Fruit fly (Drosophila melanogaster) whole organism, embryonic: Measurements from ENCODE around the gene CG3704.
A peak's percentile ranks its signal among the peaks of the same experiment; 100 is the strongest.

Experiments used
- Atf6 ChIP-seq: fragments of 200-800 bp; sonication (Bioruptor generic); IDR thresholded peaks from 2 replicates; pipeline ENCODE4 v1.3.6; 2022; ENCODE audit warnings: missing biosample characterization, missing genetic modification characterization
- B-H1 ChIP-seq: fragments of 200-800 bp; sonication (Bioruptor generic); IDR thresholded peaks from 3 replicates; pipeline ENCODE4 v1.3.6; 2022; ENCODE audit warnings: missing biosample characterization, missing genetic modification characterization
- CG10267 ChIP-seq: fragments of 200-800 bp; sonication (Bioruptor generic); optimal IDR thresholded peaks from 2 replicates; lab custom pipeline; 2018; ENCODE audit warnings: missing biosample characterization, mild to moderate bottlenecking, missing genetic modification characterization, moderate library complexity
- CG10321 ChIP-seq: fragments of 200-800 bp; sonication (Bioruptor generic); IDR thresholded peaks from 2 replicates; pipeline ENCODE4 v1.3.6; 2022; ENCODE audit warnings: missing biosample characterization, missing genetic modification characterization
- CG10366 ChIP-seq: fragments of 200-800 bp; sonication (Bioruptor generic); IDR thresholded peaks from 2 replicates; pipeline ENCODE4 v1.3.6; 2022; ENCODE audit warnings: missing biosample characterization, missing genetic modification characterization
- CG12219 ChIP-seq: fragments of 200-800 bp; sonication (Bioruptor generic); optimal IDR thresholded peaks from 3 replicates; lab custom pipeline; 2018; ENCODE audit warnings: missing biosample characterization, mild to moderate bottlenecking, missing genetic modification characterization
- CG13624 ChIP-seq: fragments of 200-800 bp; sonication (Bioruptor generic); optimal IDR thresholded peaks from 2 replicates; lab custom pipeline; 2016; ENCODE audit warnings: missing biosample characterization, missing genetic modification characterization
- CG15073 ChIP-seq: fragments of 200-800 bp; sonication (Bioruptor generic); optimal IDR thresholded peaks from 2 replicates; lab custom pipeline; 2016; ENCODE audit warnings: missing biosample characterization, missing genetic modification characterization
- CG15479 ChIP-seq: fragments of 200-800 bp; sonication (Bioruptor generic); optimal IDR thresholded peaks from 3 replicates; lab custom pipeline; 2019; ENCODE audit warnings: missing biosample characterization, mild to moderate bottlenecking, missing genetic modification characterization, moderate library complexity
- CG1602 ChIP-seq: fragments of 200-800 bp; sonication (Bioruptor generic); optimal IDR thresholded peaks from 3 replicates; lab custom pipeline; 2016; ENCODE audit warnings: missing biosample characterization, missing genetic modification characterization
- CG16815 ChIP-seq: fragments of 200-800 bp; sonication (Bioruptor generic); optimal IDR thresholded peaks from 3 replicates; lab custom pipeline; 2017; ENCODE audit warnings: missing biosample characterization, mild to moderate bottlenecking, missing genetic modification characterization
- CG2712 ChIP-seq: fragments of 200-800 bp; optimal IDR thresholded peaks from 3 replicates; lab custom pipeline; 2019; ENCODE audit warnings: missing biosample characterization, mild to moderate bottlenecking, missing genetic modification characterization, moderate library complexity
- CG3163 ChIP-seq: fragments of 200-800 bp; sonication (Bioruptor generic); optimal IDR thresholded peaks from 3 replicates; lab custom pipeline; 2016; ENCODE audit warnings: missing biosample characterization, missing genetic modification characterization
- CG3847 ChIP-seq: fragments of 200-800 bp; sonication (Bioruptor generic); IDR thresholded peaks from 2 replicates; pipeline ENCODE4 v1.3.6; 2022; ENCODE audit warnings: missing biosample characterization, missing genetic modification characterization
- CG42726 ChIP-seq: fragments of 200-800 bp; sonication (Bioruptor generic); IDR thresholded peaks from 2 replicates; pipeline ENCODE4 v1.3.6; 2022; ENCODE audit warnings: missing biosample characterization, missing genetic modification characterization; ENCODE audit not compliant: partially characterized antibody
- CG4617 ChIP-seq: fragments of 200-800 bp; sonication (Bioruptor generic); optimal IDR thresholded peaks from 3 replicates; lab custom pipeline; 2016; ENCODE audit warnings: missing biosample characterization, missing genetic modification characterization, borderline replicate concordance
- CG4820 ChIP-seq: fragments of 200-800 bp; sonication (Bioruptor generic); optimal IDR thresholded peaks from 3 replicates; lab custom pipeline; 2016; ENCODE audit warnings: missing biosample characterization, missing genetic modification characterization
- CG6272 ChIP-seq: fragments of 200-800 bp; sonication (Bioruptor generic); IDR thresholded peaks from 2 replicates; pipeline ENCODE4 v1.3.6; 2022; ENCODE audit warnings: missing biosample characterization, missing genetic modification characterization
- CG6654 ChIP-seq: fragments of 200-800 bp; sonication (Bioruptor generic); optimal IDR thresholded peaks from 2 replicates; lab custom pipeline; 2017; ENCODE audit warnings: missing biosample characterization, mild to moderate bottlenecking, missing genetic modification characterization
- CG6813 ChIP-seq: fragments of 200-800 bp; sonication (Bioruptor generic); optimal IDR thresholded peaks from 2 replicates; lab custom pipeline; 2017; ENCODE audit warnings: missing biosample characterization, missing genetic modification characterization, mild to moderate bottlenecking, moderate library complexity, missing genetic modification reagents
- CG9215 ChIP-seq: fragments of 200-800 bp; sonication (Bioruptor generic); IDR thresholded peaks from 2 replicates; pipeline ENCODE4 v1.3.6; 2022; ENCODE audit warnings: missing biosample characterization, missing genetic modification characterization
- D ChIP-seq, 2 experiments: fragments of 200-800 bp in 1 of 2; fragments of >200 bp in 1 of 2; sonication (Bioruptor generic) in 1 of 2; optimal IDR thresholded peaks; 2 replicates in 1 of 2; 3 replicates in 1 of 2; lab custom pipeline; 2017; ENCODE audit warnings: mild to moderate bottlenecking in 1 of 2, missing biosample characterization in 1 of 2, missing genetic modification characterization in 1 of 2, missing genetic modification reagents in 1 of 2
- Ets65A ChIP-seq: fragments of 200-800 bp; sonication (Bioruptor generic); peaks from one replicate; lab custom pipeline; 2016; ENCODE audit warnings: missing biosample characterization, missing genetic modification characterization
- Hand ChIP-seq: fragments of 200-800 bp; sonication (Bioruptor generic); optimal IDR thresholded peaks from 2 replicates; lab custom pipeline; 2017; ENCODE audit warnings: mild to moderate bottlenecking, missing biosample characterization, missing genetic modification reagents, missing genetic modification characterization
- Hey ChIP-seq: fragments of 200-800 bp; sonication (Bioruptor generic); optimal IDR thresholded peaks from 3 replicates; lab custom pipeline; 2018; ENCODE audit warnings: missing biosample characterization, mild to moderate bottlenecking, missing genetic modification characterization
- Jarid2 ChIP-seq: fragments of 200-800 bp; sonication (Bioruptor generic); optimal IDR thresholded peaks from 3 replicates; lab custom pipeline; 2017; ENCODE audit warnings: mild to moderate bottlenecking, missing biosample characterization, missing genetic modification reagents, missing genetic modification characterization
- Lpt ChIP-seq: fragments of >200 bp; optimal IDR thresholded peaks from 2 replicates; lab custom pipeline; 2018; ENCODE audit warnings: missing biosample characterization, missing genetic modification characterization
- Mad ChIP-seq: fragments of 200-800 bp; sonication (Bioruptor generic); optimal IDR thresholded peaks from 2 replicates; lab custom pipeline; 2016; ENCODE audit warnings: missing biosample characterization, missing genetic modification characterization
- NC2α ChIP-seq: fragments of 200-800 bp; sonication (Bioruptor generic); optimal IDR thresholded peaks from 2 replicates; lab custom pipeline; 2016; ENCODE audit warnings: missing biosample characterization, missing genetic modification characterization
- Optix ChIP-seq: fragments of 200-800 bp; sonication (Bioruptor generic); IDR thresholded peaks from 3 replicates; pipeline ENCODE4 v1.3.6; 2022; ENCODE audit warnings: missing biosample characterization, missing genetic modification characterization
- PHDP ChIP-seq: fragments of 200-800 bp; sonication (Bioruptor generic); optimal IDR thresholded peaks from 3 replicates; lab custom pipeline; 2018; ENCODE audit warnings: missing biosample characterization, mild to moderate bottlenecking, missing genetic modification characterization, moderate library complexity
- Six4 ChIP-seq: fragments of 200-800 bp; sonication (Bioruptor generic); optimal IDR thresholded peaks from 2 replicates; lab custom pipeline; 2016; ENCODE audit warnings: missing biosample characterization, missing genetic modification characterization
- Sry-δ ChIP-seq: fragments of 200-800 bp; sonication (Bioruptor generic); optimal IDR thresholded peaks from 2 replicates; lab custom pipeline; 2016; ENCODE audit warnings: missing biosample characterization, missing genetic modification characterization
- Stat92E ChIP-seq, 3 experiments: fragments of >200 bp in 2 of 3; fragments of 200-800 bp in 1 of 3; sonication (Bioruptor generic) in 1 of 3; optimal IDR thresholded peaks; 2 replicates each; lab custom pipeline; 2017 to 2019; ENCODE audit warnings: missing biosample characterization in 3 of 3, missing genetic modification characterization in 3 of 3, mild to moderate bottlenecking in 1 of 3, moderate library complexity in 1 of 3
- ab ChIP-seq: fragments of 200-800 bp; sonication (Bioruptor generic); optimal IDR thresholded peaks from 2 replicates; lab custom pipeline; 2016; ENCODE audit warnings: missing biosample characterization, missing genetic modification characterization
- ac ChIP-seq: fragments of 200-800 bp; sonication (Bioruptor generic); optimal IDR thresholded peaks from 3 replicates; lab custom pipeline; 2017; ENCODE audit warnings: missing biosample characterization, mild to moderate bottlenecking, missing genetic modification characterization
- ase ChIP-seq: fragments of 200-800 bp; sonication (Bioruptor generic); IDR thresholded peaks from 3 replicates; pipeline ENCODE4 v1.3.6; 2022; ENCODE audit warnings: missing biosample characterization, missing genetic modification characterization
- chn ChIP-seq: fragments of 200-800 bp; sonication (Bioruptor generic); optimal IDR thresholded peaks from 2 replicates; lab custom pipeline; 2016; ENCODE audit warnings: missing biosample characterization, missing genetic modification characterization
- croc ChIP-seq: fragments of 200-800 bp; sonication (Bioruptor generic); conservative IDR thresholded peaks from 3 replicates; pipeline ENCODE4 v1.3.6; 2022; ENCODE audit warnings: missing biosample characterization, missing genetic modification characterization
- dpn ChIP-seq, 2 experiments: fragments of 200-800 bp; sonication (Bioruptor generic); optimal IDR thresholded peaks; 3 replicates each; lab custom pipeline; 2016; ENCODE audit warnings: missing biosample characterization in 2 of 2, missing genetic modification characterization in 2 of 2
- ems ChIP-seq: fragments of 200-800 bp; sonication (Bioruptor generic); optimal IDR thresholded peaks from 3 replicates; lab custom pipeline; 2016; ENCODE audit warnings: missing biosample characterization, missing genetic modification characterization
- fd3F ChIP-seq: fragments of 200-800 bp; sonication (Bioruptor generic); optimal IDR thresholded peaks from 2 replicates; lab custom pipeline; 2018; ENCODE audit warnings: missing biosample characterization, mild to moderate bottlenecking, missing genetic modification characterization, moderate library complexity
- fd96Cb ChIP-seq: fragments of 200-800 bp; sonication (Bioruptor generic); optimal IDR thresholded peaks from 2 replicates; lab custom pipeline; 2018; ENCODE audit warnings: missing biosample characterization, mild to moderate bottlenecking, missing genetic modification characterization, moderate library complexity
- pan ChIP-seq, 4 experiments: fragments of >200 bp in 3 of 4; fragments of 200-800 bp in 1 of 4; sonication (Bioruptor generic) in 1 of 4; optimal IDR thresholded peaks in 3 of 4; IDR thresholded peaks in 1 of 4; 2 replicates each; pipeline versions ENCODE4 v1.3.6 to Lab custom; 2017 to 2022; ENCODE audit warnings: missing biosample characterization in 2 of 4, missing genetic modification characterization in 2 of 4, mixed read lengths in 1 of 4
- psq ChIP-seq: fragments of 200-800 bp; sonication (Bioruptor generic); optimal IDR thresholded peaks from 2 replicates; lab custom pipeline; 2017; ENCODE audit warnings: missing biosample characterization, missing genetic modification characterization
- shn ChIP-seq: fragments of 200-800 bp; sonication (Bioruptor generic); optimal IDR thresholded peaks from 3 replicates; lab custom pipeline; 2016; ENCODE audit warnings: missing biosample characterization, missing genetic modification characterization
- sim ChIP-seq: fragments of 200-800 bp; sonication (Bioruptor generic); IDR thresholded peaks from 2 replicates; pipeline ENCODE4 v1.3.6; 2022; ENCODE audit warnings: missing biosample characterization, missing genetic modification characterization
- sima ChIP-seq: fragments of 200-800 bp; sonication (Bioruptor generic); optimal IDR thresholded peaks from 2 replicates; lab custom pipeline; 2016; ENCODE audit warnings: missing biosample characterization, missing genetic modification characterization
- stc ChIP-seq: fragments of 200-800 bp; sonication (Bioruptor generic); IDR thresholded peaks from 2 replicates; pipeline ENCODE4 v1.3.6; 2022; ENCODE audit warnings: missing biosample characterization, missing genetic modification characterization
- usp ChIP-seq: fragments of >200 bp; optimal IDR thresholded peaks from 2 replicates; lab custom pipeline; 2017; ENCODE audit warnings: missing biosample characterization, missing genetic modification characterization
- vnd ChIP-seq: fragments of 200-800 bp; sonication (Bioruptor generic); IDR thresholded peaks from 3 replicates; pipeline ENCODE4 v1.3.6; 2022; ENCODE audit warnings: missing biosample characterization, missing genetic modification characterization; ENCODE audit not compliant: partially characterized antibody

CG3704 gene

DNA sequence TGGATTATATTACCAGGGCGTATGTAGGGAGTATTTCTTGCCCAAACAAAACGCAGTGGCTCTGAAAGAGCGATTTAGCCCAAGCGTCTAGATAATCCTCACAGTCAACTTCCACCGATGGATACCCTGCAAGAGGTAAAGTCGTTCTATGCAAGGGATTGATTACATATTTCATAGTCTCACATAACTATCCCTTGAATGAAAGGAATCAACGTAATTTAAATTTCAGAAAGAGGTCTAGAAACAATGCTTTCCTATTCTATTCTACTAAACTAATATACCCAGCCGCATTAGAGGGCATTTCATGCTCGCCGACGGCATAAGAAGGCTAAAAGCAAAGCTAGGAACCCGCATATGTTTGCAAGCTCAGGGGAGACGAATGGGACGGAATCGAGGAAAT, 26.2 kb upstream of the CG3704 start (continued):
- TF ChIP-seq stc (GFP tag; lab: Robert Waterston, UW) (no peak), dpn (GFP tag; optimal IDR thresholded peaks at IDR 0.05; lab: Kevin White, UChicago) (peak in 1 of 2 experiments; percentile 2), CG15479 (no peak), D (optimal IDR thresholded peaks at IDR 0.05; lab: Kevin White, UChicago) (no peak), D (GFP tag; optimal IDR thresholded peaks at IDR 0.05; lab: Kevin White, UChicago) (no peak), croc (GFP tag; lab: Robert Waterston, UW) (no peak), CG42726 (GFP tag; lab: Robert Waterston, UW) (no peak), Stat92E (GFP tag; optimal IDR thresholded peaks at IDR 0.05; lab: Kevin White, UChicago) (no peak), NC2α (no peak), CG6654 (GFP tag; lab: Kevin White, UChicago) (no peak), Atf6 (GFP tag; lab: Robert Waterston, UW) (no peak), Lpt (GFP tag; lab: Kevin White, UChicago) (no peak), fd96Cb (peak; percentile 16), CG16815 (no peak), Hey (tag; lab: Kevin White, UChicago) (no peak), pan (optimal IDR thresholded peaks at IDR 0.05; lab: Kevin White, UChicago) (no peak), pan (GFP tag; optimal IDR thresholded peaks at IDR 0.05 in 1 of 2, IDR thresholded peaks at IDR 0.05 in 1 of 2) (peak in 1 of 2 experiments; percentile 33), chn (no peak), CG4820 (GFP tag; lab: Kevin White, UChicago) (no peak), PHDP (tag; lab: Kevin White, UChicago) (peak; percentile 46), CG3847 (peak; percentile 24; the same call in 1 of the 2 replicates), sima (no peak), Mad (GFP tag; lab: Kevin White, UChicago) (no peak), Hand (peak; percentile 22), CG10366 (peak; percentile 12; the same call in 1 of the 2 replicates), CG6813 (GFP tag; lab: Kevin White, UChicago) (no peak), Ets65A (GFP tag; lab: Kevin White, UChicago) (peak; percentile 58), Optix (GFP tag; lab: Robert Waterston, UW) (no peak), CG12219 (GFP tag; lab: Kevin White, UChicago) (no peak), usp (GFP tag; lab: Kevin White, UChicago) (no peak), psq (GFP tag; lab: Kevin White, UChicago) (no peak), sim (GFP tag; lab: Robert Waterston, UW) (no peak), CG1602 (GFP tag; lab: Kevin White, UChicago) (no peak), CG6272 (no peak), shn (GFP tag; lab: Kevin White, UChicago) (no peak), ase (peak; percentile 31; the same call in 1 of the 3 replicates), Sry-δ (GFP tag; lab: Kevin White, UChicago) (no peak), ac (GFP tag; lab: Kevin White, UChicago) (no peak), vnd (no peak), CG9215 (0 out of 2 replicates have a peak, but pooled peaks have one; percentile 31), Six4 (GFP tag; lab: Kevin White, UChicago) (no peak), fd3F (peak; percentile 21), CG10267 (tag; lab: Kevin White, UChicago) (no peak), CG3163 (GFP tag; lab: Kevin White, UChicago) (no peak), CG2712 (tag; lab: Kevin White, UChicago) (peak; percentile 27), CG13624 (GFP tag; lab: Kevin White, UChicago) (peak; percentile 20), Jarid2 (GFP tag; lab: Kevin White, UChicago) (no peak), B-H1 (GFP tag; lab: Robert Waterston, UW) (no peak), CG10321 (GFP tag; lab: Robert Waterston, UW) (no peak), CG4617 (no peak), ab (GFP tag; lab: Kevin White, UChicago) (no peak), ems (no peak), CG15073 (GFP tag; lab: Kevin White, UChicago) (no peak)
